Worm (Caenorhabditis elegans): ENCODE measurements around the gene ugt-16.
"Not testable (repeated sequence)": the region's sequence is repeated elsewhere in the genome, so short reads cannot be mapped to it uniquely, and the experiment has no call there.

ugt-16 gene

DNA sequence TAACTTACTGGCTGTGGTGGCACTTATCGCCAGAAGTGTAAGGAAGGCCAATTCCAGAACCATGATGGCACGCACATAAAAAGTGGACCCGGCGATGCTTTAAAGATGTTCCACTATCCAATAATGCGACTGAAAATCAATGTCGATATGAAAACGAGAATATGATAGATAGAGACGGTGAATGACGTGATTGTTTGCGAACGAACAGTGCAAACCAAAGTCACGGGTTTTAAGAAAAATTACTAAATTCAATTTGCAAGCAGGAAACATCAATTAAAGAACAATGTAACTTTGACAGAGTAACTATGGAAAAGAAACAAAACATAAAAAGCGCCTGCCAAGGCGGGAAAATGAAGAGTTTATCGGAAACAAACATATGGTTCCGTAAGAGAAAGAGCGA lies 24.9 kb downstream of the ugt-16 start, which contains the start of gene C44H9.5:
Gene C44H9.5 (minus strand): TSS at position 129 of the 400 bp plus-strand sequence.
- no peak for TF ChIP-seq hlh-13 (GFP tag; optimal IDR thresholded peaks at IDR 0.05)

ce11 chrV:12852355-12852754 lies 27.5 kb downstream of the ugt-16 start:
- TF ChIP-seq hlh-6 (tag; optimal IDR thresholded peaks at IDR 0.05) (no peak), elt-2 (tag; optimal IDR thresholded peaks at IDR 0.05) (peak; percentile 51)

ce11 chrV:12854766-12855165 lies 29.9 kb downstream of the ugt-16 start, which contains the start of gene C44H9.7:
Gene C44H9.7, minus strand, starts transcription at chrV:12854866.
- no peak for TF ChIP-seq sdc-2 (tag; optimal IDR thresholded peaks at IDR 0.05)
- peak; percentile 53 for TF ChIP-seq elt-2 (tag; optimal IDR thresholded peaks at IDR 0.05)

DNA sequence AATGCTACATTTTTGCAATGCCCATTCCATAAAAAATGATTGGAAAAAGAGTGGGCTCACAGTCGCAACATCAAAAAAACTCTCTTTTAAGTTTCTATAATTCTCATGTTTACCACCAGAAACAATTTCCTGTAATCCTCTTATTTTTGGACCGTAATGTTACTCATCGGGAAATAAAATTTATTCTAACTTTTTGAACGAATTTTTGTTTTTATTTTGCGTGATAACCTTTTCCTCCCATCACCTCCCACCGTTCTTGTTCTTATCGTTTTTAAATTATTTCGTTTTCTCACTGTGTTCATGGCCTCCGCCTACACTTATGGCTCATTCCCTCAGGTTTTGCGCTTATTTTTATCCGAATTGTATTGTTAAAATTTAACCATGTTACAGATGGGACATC lies 34.3 kb downstream of the ugt-16 start, which contains the start of gene anp-1:
Gene anp-1 (plus strand): TSS at position 301 of the 400 bp plus-strand sequence.
- TF ChIP-seq syd-9 (tag; optimal IDR thresholded peaks at IDR 0.05) (no peak), sox-4 (tag; optimal IDR thresholded peaks at IDR 0.05) (no peak), rnt-1 (tag; optimal IDR thresholded peaks at IDR 0.05) (no peak), ztf-16 (tag; optimal IDR thresholded peaks at IDR 0.05) (no peak), ceh-19 (GFP tag; optimal IDR thresholded peaks at IDR 0.05) (no peak), ama-1 (optimal IDR thresholded peaks at IDR 0.05) (no peak), fkh-6 (tag; optimal IDR thresholded peaks at IDR 0.05) (no peak), pqm-1 (tag; optimal IDR thresholded peaks at IDR 0.05) (no peak), hlh-30 (tag; optimal IDR thresholded peaks at IDR 0.05; ENCODE audit: insufficient read depth) (no peak), ceh-31 (tag; optimal IDR thresholded peaks at IDR 0.05) (no peak), pat-9 (tag; optimal IDR thresholded peaks at IDR 0.05) (no peak), fkh-10 (GFP tag; optimal IDR thresholded peaks at IDR 0.05) (no peak), Y22D7AL.16 (tag; optimal IDR thresholded peaks at IDR 0.05) (no peak), ceh-45 (GFP tag; IDR thresholded peaks at IDR 0.05) (no peak), T23F11.4 (GFP tag; optimal IDR thresholded peaks at IDR 0.05) (no peak), F13H6.1 (tag; optimal IDR thresholded peaks at IDR 0.05) (no peak), hlh-15 (tag; optimal IDR thresholded peaks at IDR 0.05) (no peak), pros-1 (tag; optimal IDR thresholded peaks at IDR 0.05) (no peak), unc-3 (GFP tag; conservative IDR thresholded peaks at IDR 0.05) (no peak), unc-3 (tag; optimal IDR thresholded peaks at IDR 0.05) (no peak), tbx-7 (tag; optimal IDR thresholded peaks at IDR 0.05) (no peak)

- TF ChIP-seq unc-3 (GFP tag; conservative IDR thresholded peaks at IDR 0.05); unc-3 (tag; optimal IDR thresholded peaks at IDR 0.05); pat-9 (tag; optimal IDR thresholded peaks at IDR 0.05); hlh-15 (tag; optimal IDR thresholded peaks at IDR 0.05): not testable (repeated sequence)
Measured at ce11 chrV:12865615-12866014, 40.8 kb downstream of the ugt-16 start, which contains the start of gene T07F10.5. Gene T07F10.5, plus strand, starts transcription at chrV:12865915.

ce11 chrV:12867997-12868396 lies 43.2 kb downstream of the ugt-16 start, which contains the start of gene nspg-1:
Gene nspg-1, minus strand, starts transcription at chrV:12868097.
- TF ChIP-seq ttx-3 (tag; optimal IDR thresholded peaks at IDR 0.05) (no peak), eyg-1 (tag; optimal IDR thresholded peaks at IDR 0.05) (no peak), sox-2 (GFP tag; IDR thresholded peaks at IDR 0.05) (no peak), nfya-1 (tag; optimal IDR thresholded peaks at IDR 0.05) (no peak), ceh-9 (tag; optimal IDR thresholded peaks at IDR 0.05) (no peak), pha-4 (tag; optimal IDR thresholded peaks at IDR 0.05) (no peak), K02D7.2 (tag; optimal IDR thresholded peaks at IDR 0.05) (no peak), pat-9 (tag; optimal IDR thresholded peaks at IDR 0.05) (no peak), lin-11 (tag; optimal IDR thresholded peaks at IDR 0.05) (no peak), ceh-22 (tag; optimal IDR thresholded peaks at IDR 0.05) (no peak)

Data from whole organism, late embryonic.